Worm (Caenorhabditis elegans) whole organism, young adult: Measurements from ENCODE around the gene droe-4.

Source experiments
- C06A6.2 ChIP-seq: fragments of 200-800 bp; sonication (Bioruptor generic); conservative IDR thresholded peaks from 2 replicates; pipeline ENCODE4 v1.3.6; 2022; ENCODE audit warnings: missing genetic modification characterization, missing compliant biosample characterization
- C17E4.6 ChIP-seq: fragments of 200-800 bp; sonication (Bioruptor generic); IDR thresholded peaks from 2 replicates; pipeline ENCODE4 v1.3.6; 2022; ENCODE audit warnings: missing genetic modification reagents, missing genetic modification characterization, missing compliant biosample characterization
- F33H1.4 ChIP-seq: fragments of 200-800 bp; sonication (Bioruptor generic); IDR thresholded peaks from 2 replicates; pipeline ENCODE4 v1.3.6; 2022; ENCODE audit warnings: missing genetic modification reagents, missing genetic modification characterization, missing compliant biosample characterization
- F37B4.10 ChIP-seq: fragments of 200-800 bp; sonication (Bioruptor generic); IDR thresholded peaks from 2 replicates; pipeline ENCODE4 v1.3.6; 2022; ENCODE audit warnings: missing genetic modification characterization, missing compliant biosample characterization
- K11D2.4 ChIP-seq: fragments of 200-800 bp; sonication (Bioruptor generic); IDR thresholded peaks from 2 replicates; pipeline ENCODE4 v1.3.6; 2022; ENCODE audit warnings: missing genetic modification reagents, missing genetic modification characterization, missing compliant biosample characterization
- T07F8.4 ChIP-seq: sonication (generic microtip); optimal IDR thresholded peaks from 2 replicates; lab custom pipeline; 2016; ENCODE audit warnings: mild to moderate bottlenecking, missing genetic modification characterization, moderate library complexity, missing compliant biosample characterization
- T26A5.8 ChIP-seq: sonication (generic microtip); optimal IDR thresholded peaks from 2 replicates; lab custom pipeline; 2016; ENCODE audit warnings: missing genetic modification characterization, missing compliant biosample characterization
- Y53F4B.3 ChIP-seq: fragments of 200-800 bp; sonication (Bioruptor generic); IDR thresholded peaks from 2 replicates; pipeline ENCODE4 v1.3.6; 2022; ENCODE audit warnings: missing genetic modification reagents, missing genetic modification characterization, missing compliant biosample characterization
- ZK185.1 ChIP-seq: sonication (generic microtip); optimal IDR thresholded peaks from 2 replicates; lab custom pipeline; 2016; ENCODE audit warnings: mild to moderate bottlenecking, missing genetic modification characterization, missing compliant biosample characterization; ENCODE audit not compliant: poor library complexity, severe bottlenecking
- aptf-2 ChIP-seq: fragments of 200-800 bp; sonication (Bioruptor generic); conservative IDR thresholded peaks from 2 replicates; pipeline ENCODE4 v1.3.6; 2022; ENCODE audit warnings: missing genetic modification reagents, missing genetic modification characterization, missing compliant biosample characterization
- bed-1 ChIP-seq: fragments of 200-800 bp; sonication (Bioruptor generic); IDR thresholded peaks from 2 replicates; pipeline ENCODE4 v1.3.6; 2022; ENCODE audit warnings: missing genetic modification reagents, missing genetic modification characterization, missing compliant biosample characterization
- ceh-40 ChIP-seq: fragments of 200-800 bp; sonication (Bioruptor generic); IDR thresholded peaks from 2 replicates; pipeline ENCODE4 v1.3.6; 2022; ENCODE audit warnings: missing genetic modification characterization, missing compliant biosample characterization
- dox-1 ChIP-seq: fragments of 200-800 bp; sonication (Bioruptor generic); IDR thresholded peaks from 2 replicates; pipeline ENCODE4 v1.3.6; 2022; ENCODE audit warnings: missing genetic modification reagents, missing genetic modification characterization, missing compliant biosample characterization
- dpff-1 ChIP-seq: sonication (generic microtip); optimal IDR thresholded peaks from 2 replicates; lab custom pipeline; 2017; ENCODE audit warnings: mild to moderate bottlenecking, missing genetic modification characterization, missing compliant biosample characterization
- efl-1 ChIP-seq: fragments of 150-350 bp; optimal IDR thresholded peaks from 2 replicates; lab custom pipeline; 2014; ENCODE audit warnings: missing biosample characterization, missing genetic modification reagents, missing genetic modification characterization
- egl-18 ChIP-seq: fragments of 200-800 bp; sonication (Bioruptor generic); IDR thresholded peaks from 2 replicates; pipeline ENCODE4 v1.3.6; 2022; ENCODE audit warnings: missing genetic modification reagents, missing genetic modification characterization, missing compliant biosample characterization
- him-1 ChIP-seq: sonication (generic microtip); optimal IDR thresholded peaks from 2 replicates; lab custom pipeline; 2016; ENCODE audit warnings: missing genotype, missing genetic modification reagents, missing genetic modification characterization, missing compliant biosample characterization
- let-526 ChIP-seq: fragments of 200-800 bp; sonication (Bioruptor generic); IDR thresholded peaks from 2 replicates; pipeline ENCODE4 v1.3.6; 2022; ENCODE audit warnings: missing genetic modification reagents, missing genetic modification characterization, missing compliant biosample characterization
- lin-40 ChIP-seq: sonication (generic microtip); optimal IDR thresholded peaks from 2 replicates; lab custom pipeline; 2016; ENCODE audit warnings: missing genetic modification characterization, mild to moderate bottlenecking, missing compliant biosample characterization, missing genotype, missing genetic modification reagents
- lsl-1 ChIP-seq: fragments of 200-800 bp; sonication (Bioruptor generic); optimal IDR thresholded peaks from 2 replicates; lab custom pipeline; 2018; ENCODE audit warnings: mild to moderate bottlenecking, missing genetic modification characterization, moderate library complexity, missing compliant biosample characterization
- mxl-1 ChIP-seq: sonication (generic microtip); optimal IDR thresholded peaks from 2 replicates; lab custom pipeline; 2016; ENCODE audit warnings: missing genetic modification characterization, missing compliant biosample characterization
- nhr-27 ChIP-seq: fragments of 200-800 bp; sonication (Bioruptor generic); optimal IDR thresholded peaks from 2 replicates; lab custom pipeline; 2018; ENCODE audit warnings: mild to moderate bottlenecking, missing genetic modification characterization, moderate library complexity, missing compliant biosample characterization
- pha-4 ChIP-seq: fragments of 150-350 bp; sonication (generic microtip); optimal IDR thresholded peaks from 2 replicates; lab custom pipeline; 2014; ENCODE audit warnings: missing biosample characterization, missing genetic modification reagents, missing genetic modification characterization
- rec-8 ChIP-seq, 2 experiments: sonication (generic microtip); optimal IDR thresholded peaks; 2 replicates each; lab custom pipeline; 2016; ENCODE audit warnings: mild to moderate bottlenecking in 2 of 2, missing genetic modification characterization in 2 of 2, missing genetic modification reagents in 2 of 2, missing genotype in 2 of 2, missing biosample characterization in 1 of 2, missing compliant biosample characterization in 1 of 2, moderate library complexity in 1 of 2
- snpc-4 ChIP-seq, 5 experiments: fragments of 150-350 bp in 1 of 5; sonication (generic microtip) in 4 of 5; optimal IDR thresholded peaks; 2 replicates each; lab custom pipeline; 2014 to 2018; ENCODE audit warnings: missing genetic modification characterization in 5 of 5, missing biosample characterization in 3 of 5, antibody characterized with exemption in 2 of 5, mild to moderate bottlenecking in 2 of 5, missing compliant biosample characterization in 2 of 5, missing genotype in 2 of 5, moderate library complexity in 2 of 5, missing genetic modification reagents in 1 of 5
- somi-1 ChIP-seq: fragments of 200-800 bp; sonication (Bioruptor generic); optimal IDR thresholded peaks from 2 replicates; lab custom pipeline; 2018; ENCODE audit warnings: mild to moderate bottlenecking, missing genetic modification characterization, missing compliant biosample characterization
- tlf-1 ChIP-seq: fragments of 200-800 bp; sonication (Bioruptor generic); optimal IDR thresholded peaks from 2 replicates; lab custom pipeline; 2018; ENCODE audit warnings: mild to moderate bottlenecking, missing genetic modification characterization, missing compliant biosample characterization
- unc-62 ChIP-seq: fragments of 150-350 bp; optimal IDR thresholded peaks from 2 replicates; lab custom pipeline; 2014; ENCODE audit warnings: missing biosample characterization, missing genetic modification reagents, missing genetic modification characterization
- ztf-25 ChIP-seq: fragments of 200-800 bp; sonication (Bioruptor generic); IDR thresholded peaks from 2 replicates; pipeline ENCODE4 v1.3.6; 2022; ENCODE audit warnings: missing genetic modification reagents, missing genetic modification characterization, missing compliant biosample characterization
- ztf-26 ChIP-seq: sonication (generic microtip); optimal IDR thresholded peaks from 2 replicates; lab custom pipeline; 2017; ENCODE audit warnings: missing genetic modification characterization, missing compliant biosample characterization
- ztf-6 ChIP-seq: fragments of 200-800 bp; sonication (Bioruptor generic); IDR thresholded peaks from 2 replicates; pipeline ENCODE4 v1.3.6; 2022; ENCODE audit warnings: missing genetic modification reagents, missing genetic modification characterization, missing compliant biosample characterization

droe-4 gene

DNA sequence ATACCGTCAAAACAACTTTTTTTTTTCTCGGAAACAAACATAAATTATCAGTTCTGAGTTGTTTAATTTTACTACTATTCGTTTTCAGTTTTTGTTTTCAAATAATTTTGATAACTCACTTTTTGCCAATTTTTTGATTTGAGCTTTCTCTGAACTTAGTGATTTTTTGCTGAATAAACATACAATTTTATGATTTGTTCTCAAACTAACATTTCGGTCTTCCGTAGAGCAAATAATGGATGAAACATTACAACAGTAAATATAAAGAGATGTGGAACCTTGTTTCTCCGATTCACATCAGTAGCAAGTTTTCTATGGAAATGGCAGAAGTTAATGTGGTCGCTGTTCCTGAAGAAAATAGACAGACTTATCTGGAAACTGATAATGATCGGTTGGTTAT lies 42.7 kb upstream of the droe-4 start, which contains the start of gene R10D12.7:
Gene R10D12.7, plus strand, starts transcription at position 301 of the 400 bp plus-strand sequence.
- TF ChIP-seq tlf-1 (GFP tag; lab: Kevin White, UChicago) (no peak), rec-8 (tag; optimal IDR thresholded peaks at IDR 0.05; lab: Kevin White, UChicago) (no peak), nhr-27 (no peak), bed-1 (GFP tag; lab: Robert Waterston, UW) (no peak), pha-4 (no peak), egl-18 (no peak), F33H1.4 (no peak)

DNA sequence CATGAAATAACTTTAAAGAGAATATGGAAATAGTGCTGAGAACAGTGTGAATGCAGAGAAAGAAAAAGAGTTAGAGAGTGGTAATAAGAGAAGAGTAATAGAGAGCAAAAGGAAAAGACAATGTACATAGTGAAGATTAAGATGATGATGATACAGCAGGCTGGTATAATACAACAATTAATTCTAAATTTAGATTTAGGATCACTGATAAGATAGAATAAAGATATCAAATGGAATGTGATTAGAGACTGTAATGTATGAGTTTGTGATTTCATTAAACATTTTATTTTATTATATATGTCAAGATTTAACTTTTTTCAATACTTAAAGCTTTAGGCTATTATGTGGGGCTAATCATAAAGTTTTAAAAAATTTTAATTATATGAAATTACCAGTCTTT lies 39.3 kb upstream of the droe-4 start, which contains the start of gene R10D12.8:
Gene R10D12.8, minus strand, starts transcription at position 101 of the 400 bp plus-strand sequence.
- no peak for TF ChIP-seq C17E4.6 (GFP tag; lab: Robert Waterston, UW)
- TF ChIP-seq lsl-1 (GFP tag; lab: Kevin White, UChicago) = no peak
- no peak for TF ChIP-seq efl-1 (GFP tag; lab: Kevin White, UChicago)
- no peak for TF ChIP-seq ztf-25 (GFP tag; lab: Robert Waterston, UW)
- TF ChIP-seq ztf-26 (tag; lab: Kevin White, UChicago) = no peak
- TF ChIP-seq K11D2.4 (GFP tag; lab: Robert Waterston, UW) = no peak
- no peak for TF ChIP-seq somi-1 (GFP tag; lab: Kevin White, UChicago)
- no peak for TF ChIP-seq egl-18
- TF ChIP-seq ZK185.1 (tag; lab: Kevin White, UChicago) = no peak
- TF ChIP-seq T26A5.8 (tag; lab: Kevin White, UChicago) = no peak
- TF ChIP-seq F37B4.10 (GFP tag; lab: Robert Waterston, UW) = no peak
- TF ChIP-seq rec-8 (tag; optimal IDR thresholded peaks at IDR 0.05; lab: Kevin White, UChicago) = no peak
- TF ChIP-seq aptf-2 (GFP tag; lab: Robert Waterston, UW) = no peak
- no peak for TF ChIP-seq let-526 (GFP tag; lab: Robert Waterston, UW)
- no peak for TF ChIP-seq lin-40
- TF ChIP-seq him-1 (tag; lab: Kevin White, UChicago) = no peak
- TF ChIP-seq dox-1 (GFP tag; lab: Robert Waterston, UW) = no peak
- TF ChIP-seq ztf-6 (GFP tag; lab: Robert Waterston, UW) = no peak
- no peak for TF ChIP-seq T07F8.4 (tag; lab: Kevin White, UChicago)

- no peak for TF ChIP-seq Y53F4B.3 (GFP tag; lab: Robert Waterston, UW)
- no peak for TF ChIP-seq snpc-4 (GFP tag; optimal IDR thresholded peaks at IDR 0.05; lab: Kevin White, UChicago)
- TF ChIP-seq snpc-4 (tag; optimal IDR thresholded peaks at IDR 0.05; lab: Kevin White, UChicago) = no peak
- TF ChIP-seq dpff-1 (tag; lab: Kevin White, UChicago) = no peak
- TF ChIP-seq mxl-1 (tag; lab: Kevin White, UChicago) = no peak
- no peak for TF ChIP-seq C06A6.2
- no peak for TF ChIP-seq him-1 (tag; lab: Kevin White, UChicago)
Measured at ce11 chrV:13954056-13954455, 38.4 kb upstream of the droe-4 start, which contains the start of gene swt-6. Gene swt-6 (plus strand): TSS chrV:13954356.

DNA sequence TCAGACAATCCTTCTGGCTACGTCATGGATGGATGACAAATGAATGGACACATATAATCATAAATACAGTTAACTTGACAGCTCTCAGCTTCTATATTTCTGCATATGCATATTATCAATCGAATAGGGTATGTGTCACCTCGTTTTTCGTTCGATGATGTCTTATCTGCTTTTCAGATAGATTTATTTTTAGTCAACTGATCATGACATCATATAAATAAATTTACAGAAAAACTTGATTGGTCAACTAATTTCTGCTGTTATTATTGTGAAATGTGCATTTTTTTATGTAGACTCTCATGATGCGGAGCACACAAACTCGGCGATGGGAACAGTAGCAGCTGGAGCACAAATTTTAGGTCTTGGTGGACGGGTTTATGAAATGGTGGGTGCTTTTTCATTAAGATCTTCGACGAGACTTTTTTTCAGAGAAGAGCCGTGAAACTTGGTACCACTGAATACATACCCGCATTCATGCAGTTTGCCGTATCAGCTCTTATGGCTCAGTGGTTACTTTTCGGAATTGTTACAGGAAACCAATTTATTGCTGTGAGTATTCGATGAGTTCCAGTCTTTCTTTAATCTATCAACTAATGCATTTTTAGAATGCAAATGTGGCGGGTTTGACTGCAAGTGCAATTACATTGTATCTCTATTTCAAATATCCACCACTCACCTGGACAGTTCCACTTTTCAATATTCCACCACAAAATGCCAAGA lies 36.9 kb upstream of the droe-4 start:
- TF ChIP-seq lin-40 (no peak), unc-62 (GFP tag; lab: Kevin White, UChicago) (peak; percentile 63)

DNA sequence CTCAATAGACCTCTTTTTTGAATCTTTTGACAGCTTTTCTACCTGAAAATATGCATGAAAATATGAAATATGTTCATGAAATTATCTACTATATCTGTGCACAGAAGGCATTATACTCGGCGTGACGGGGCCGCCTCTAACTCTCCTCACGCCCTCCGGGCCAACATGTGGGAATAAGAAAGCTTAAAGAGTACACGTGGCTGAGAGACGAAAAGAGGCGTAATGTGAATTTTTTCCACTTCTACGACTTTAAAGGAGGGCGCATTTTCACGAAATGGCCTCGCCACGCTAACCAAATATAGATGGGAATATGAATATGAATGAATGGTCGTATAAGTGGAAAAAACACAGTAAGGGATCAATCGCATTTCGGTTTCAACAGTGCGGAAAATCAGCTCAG lies 34.8 kb upstream of the droe-4 start:
- TF ChIP-seq ceh-40 (GFP tag; lab: Robert Waterston, UW) = no peak
